Worm (Caenorhabditis elegans): ENCODE data around the gene F12A10.9.

F12A10.9 gene

ce11 chrII:5455650-5456355 lies 42.7 kb upstream of the F12A10.9 start, which contains the start of gene daz-1:
Gene daz-1 (plus strand): TSS chrII:5456305.
- TF ChIP-seq nhr-237 (tag; optimal IDR thresholded peaks at IDR 0.05) (no peak), unc-39 (tag; optimal IDR thresholded peaks at IDR 0.05) (no peak), elt-1 (tag; optimal IDR thresholded peaks at IDR 0.05; ENCODE audit: borderline replicate concordance, insufficient read depth) (no peak), bed-3 (GFP tag; optimal IDR thresholded peaks at IDR 0.05) (no peak), pha-4 (tag; optimal IDR thresholded peaks at IDR 0.05) (no peak), cnd-1 (tag; optimal IDR thresholded peaks at IDR 0.05) (no peak), mls-2 (tag; optimal IDR thresholded peaks at IDR 0.05) (no peak), sptf-1 (tag; optimal IDR thresholded peaks at IDR 0.05) (no peak), mab-5 (tag; optimal IDR thresholded peaks at IDR 0.05) (no peak), zip-8 (tag; optimal IDR thresholded peaks at IDR 0.05) (no peak), hlh-1 (tag; optimal IDR thresholded peaks at IDR 0.05) (no peak), ceh-43 (GFP tag; optimal IDR thresholded peaks at IDR 0.05) (no peak), nhr-28 (tag; optimal IDR thresholded peaks at IDR 0.05) (no peak), nhr-2 (tag; optimal IDR thresholded peaks at IDR 0.05) (no peak), sem-2 (GFP tag; optimal IDR thresholded peaks at IDR 0.05) (no peak), lsy-2 (tag; optimal IDR thresholded peaks at IDR 0.05) (no peak), nhr-12 (tag; optimal IDR thresholded peaks at IDR 0.05) (no peak), snpc-4 (tag; optimal IDR thresholded peaks at IDR 0.05) (no peak), mep-1 (tag; optimal IDR thresholded peaks at IDR 0.05) (no peak)

- TF ChIP-seq ceh-83 (GFP tag; optimal IDR thresholded peaks at IDR 0.05) (no peak), hlh-1 (tag; optimal IDR thresholded peaks at IDR 0.05) (no peak), blmp-1 (tag; optimal IDR thresholded peaks at IDR 0.05) (peak; percentile 61), elt-3 (tag; optimal IDR thresholded peaks at IDR 0.05) (no peak), M03D4.4 (tag; optimal IDR thresholded peaks at IDR 0.05) (no peak), snpc-4 (tag; optimal IDR thresholded peaks at IDR 0.05) (no peak), sptf-1 (tag; optimal IDR thresholded peaks at IDR 0.05) (no peak), flh-1 (GFP tag; optimal IDR thresholded peaks at IDR 0.05) (no peak), tbx-8 (GFP tag; optimal IDR thresholded peaks at IDR 0.05) (no peak)
These were observed 39.6 kb upstream of the F12A10.9 start for ce11 chrII:5458683-5459410.

- TF ChIP-seq nhr-76 (tag; optimal IDR thresholded peaks at IDR 0.05) (no peak), lsy-2 (tag; optimal IDR thresholded peaks at IDR 0.05) (no peak), mep-1 (tag; optimal IDR thresholded peaks at IDR 0.05) (no peak), mab-5 (tag; optimal IDR thresholded peaks at IDR 0.05) (no peak), pha-4 (tag; optimal IDR thresholded peaks at IDR 0.05) (no peak), lin-32 (GFP tag; optimal IDR thresholded peaks at IDR 0.05) (no peak), tbx-8 (GFP tag; optimal IDR thresholded peaks at IDR 0.05) (no peak), blmp-1 (tag; optimal IDR thresholded peaks at IDR 0.05) (no peak), sem-2 (GFP tag; optimal IDR thresholded peaks at IDR 0.05) (no peak)
These were observed 39.0 kb upstream of the F12A10.9 start for ce11 chrII:5459534-5459933.

- TF ChIP-seq unc-62 (GFP tag; optimal IDR thresholded peaks at IDR 0.05) (peak; percentile 14), ces-1 (GFP tag; optimal IDR thresholded peaks at IDR 0.05) (peak; percentile 74), lin-32 (GFP tag; optimal IDR thresholded peaks at IDR 0.05) (no peak), mls-2 (tag; optimal IDR thresholded peaks at IDR 0.05) (peak; percentile 46), nhr-76 (tag; optimal IDR thresholded peaks at IDR 0.05) (no peak), lsy-2 (tag; optimal IDR thresholded peaks at IDR 0.05) (no peak), mep-1 (tag; optimal IDR thresholded peaks at IDR 0.05) (peak; percentile 37)
These were observed 37.6 kb upstream of the F12A10.9 start for ce11 chrII:5460911-5461310.

ce11 chrII:5463692-5464300 lies 34.7 kb upstream of the F12A10.9 start:
- TF ChIP-seq hlh-1 (tag; optimal IDR thresholded peaks at IDR 0.05) (peak; percentile 47), ceh-39 (tag; optimal IDR thresholded peaks at IDR 0.05) (no peak), nhr-12 (tag; optimal IDR thresholded peaks at IDR 0.05) (no peak), unc-39 (tag; optimal IDR thresholded peaks at IDR 0.05) (no peak), sptf-1 (tag; optimal IDR thresholded peaks at IDR 0.05) (no peak), ham-2 (GFP tag; optimal IDR thresholded peaks at IDR 0.05) (no peak), nhr-237 (tag; optimal IDR thresholded peaks at IDR 0.05) (no peak), lin-32 (GFP tag; optimal IDR thresholded peaks at IDR 0.05) (peak; percentile 24), ceh-83 (GFP tag; optimal IDR thresholded peaks at IDR 0.05) (no peak), ces-1 (GFP tag; optimal IDR thresholded peaks at IDR 0.05) (no peak), mab-5 (tag; optimal IDR thresholded peaks at IDR 0.05) (no peak), bed-3 (GFP tag; optimal IDR thresholded peaks at IDR 0.05) (no peak), blmp-1 (tag; optimal IDR thresholded peaks at IDR 0.05) (no peak), nhr-28 (tag; optimal IDR thresholded peaks at IDR 0.05) (no peak), mep-1 (tag; optimal IDR thresholded peaks at IDR 0.05) (no peak), unc-120 (tag; optimal IDR thresholded peaks at IDR 0.05; ENCODE audit: poor library complexity, severe bottlenecking) (no peak), lin-13 (tag; optimal IDR thresholded peaks at IDR 0.05) (no peak), cnd-1 (tag; optimal IDR thresholded peaks at IDR 0.05) (peak; percentile 41), unc-62 (GFP tag; optimal IDR thresholded peaks at IDR 0.05) (no peak), elt-3 (tag; optimal IDR thresholded peaks at IDR 0.05) (no peak), snpc-4 (tag; optimal IDR thresholded peaks at IDR 0.05) (no peak), sem-2 (GFP tag; optimal IDR thresholded peaks at IDR 0.05) (no peak), nhr-2 (tag; optimal IDR thresholded peaks at IDR 0.05) (peak; percentile 98)

Data from whole organism, mixed stage, embryonic.